Worm (Caenorhabditis elegans) whole organism, late embryonic: ENCODE results near the gene ppgn-1.

Experiments
- ceh-9 ChIP-seq: sonication (generic microtip); optimal IDR thresholded peaks from 2 replicates; lab custom pipeline; 2016; ENCODE audit warnings: mild to moderate bottlenecking, missing genetic modification characterization, inconsistent platforms, missing compliant biosample characterization
- che-1 ChIP-seq: sonication (generic microtip); optimal IDR thresholded peaks from 2 replicates; lab custom pipeline; 2016; ENCODE audit warnings: mild to moderate bottlenecking, missing genetic modification characterization, missing compliant biosample characterization
- pax-1 ChIP-seq: fragments of 150-350 bp; optimal IDR thresholded peaks from 2 replicates; lab custom pipeline; 2014; ENCODE audit warnings: missing biosample characterization, missing genetic modification characterization
- tbx-7 ChIP-seq: sonication (generic microtip); optimal IDR thresholded peaks from 2 replicates; lab custom pipeline; 2016; ENCODE audit warnings: missing genotype, missing genetic modification characterization, missing compliant biosample characterization

ce11 chrIV:2321546-2321945 lies 27.2 kb downstream of the ppgn-1 start:
- TF ChIP-seq pax-1 (tag; lab: Kevin White, UChicago), result no peak
- TF ChIP-seq ceh-9 (tag; lab: Kevin White, UChicago), result no peak
- TF ChIP-seq che-1 (tag; lab: Kevin White, UChicago), result no peak
- no peak for TF ChIP-seq tbx-7
